Worm (Caenorhabditis elegans) whole organism, young adult: ENCODE results near the gene F41G4.13.
A peak's percentile ranks its signal among the peaks of the same experiment; 100 is the strongest.

ENCODE experiments used
- B0019.2 ChIP-seq: fragments of 200-800 bp; sonication (Bioruptor generic); conservative IDR thresholded peaks from 2 replicates; pipeline ENCODE4 v1.3.6; 2022; ENCODE audit warnings: missing genetic modification reagents, missing genetic modification characterization, missing compliant biosample characterization
- B0261.1 ChIP-seq: sonication (generic microtip); optimal IDR thresholded peaks from 2 replicates; lab custom pipeline; 2016; ENCODE audit warnings: mild to moderate bottlenecking, missing genetic modification characterization, moderate library complexity, missing compliant biosample characterization
- F22D6.2 ChIP-seq: sonication (generic microtip); optimal IDR thresholded peaks from 2 replicates; lab custom pipeline; 2016; ENCODE audit warnings: mild to moderate bottlenecking, missing genetic modification characterization, missing compliant biosample characterization
- F23B12.7 ChIP-seq: sonication (generic microtip); optimal IDR thresholded peaks from 2 replicates; lab custom pipeline; 2017; ENCODE audit warnings: missing genetic modification characterization, mild to moderate bottlenecking, missing compliant biosample characterization, antibody characterized with exemption, moderate library complexity; ENCODE audit not compliant: insufficient read depth
- F33H1.4 ChIP-seq: fragments of 200-800 bp; sonication (Bioruptor generic); IDR thresholded peaks from 2 replicates; pipeline ENCODE4 v1.3.6; 2022; ENCODE audit warnings: missing genetic modification reagents, missing genetic modification characterization, missing compliant biosample characterization
- K11D2.4 ChIP-seq: fragments of 200-800 bp; sonication (Bioruptor generic); IDR thresholded peaks from 2 replicates; pipeline ENCODE4 v1.3.6; 2022; ENCODE audit warnings: missing genetic modification reagents, missing genetic modification characterization, missing compliant biosample characterization
- Y95B8A.8 ChIP-seq: fragments of 200-800 bp; sonication (Bioruptor generic); IDR thresholded peaks from 2 replicates; pipeline ENCODE4 v1.3.6; 2022; ENCODE audit warnings: missing genetic modification reagents, missing genetic modification characterization, missing compliant biosample characterization
- atf-7 ChIP-seq: sonication (generic microtip); optimal IDR thresholded peaks from 2 replicates; lab custom pipeline; 2017; ENCODE audit warnings: mild to moderate bottlenecking, missing genetic modification characterization, missing compliant biosample characterization
- cebp-1 ChIP-seq, 2 experiments: fragments of 200-800 bp in 1 of 2; sonication (Bioruptor generic) in 1 of 2; sonication (generic microtip) in 1 of 2; IDR thresholded peaks in 1 of 2; optimal IDR thresholded peaks in 1 of 2; 2 replicates each; pipeline versions ENCODE4 v1.3.6 to Lab custom; 2017 to 2022; ENCODE audit warnings: missing compliant biosample characterization in 2 of 2, missing genetic modification characterization in 2 of 2, mild to moderate bottlenecking in 1 of 2, missing genetic modification reagents in 1 of 2, moderate library complexity in 1 of 2
- ceh-40 ChIP-seq: fragments of 200-800 bp; sonication (Bioruptor generic); IDR thresholded peaks from 2 replicates; pipeline ENCODE4 v1.3.6; 2022; ENCODE audit warnings: missing genetic modification characterization, missing compliant biosample characterization
- ceh-58 ChIP-seq: fragments of 200-800 bp; sonication (Bioruptor generic); IDR thresholded peaks from 2 replicates; pipeline ENCODE4 v1.3.6; 2022; ENCODE audit warnings: missing genetic modification characterization, missing compliant biosample characterization
- dox-1 ChIP-seq: fragments of 200-800 bp; sonication (Bioruptor generic); IDR thresholded peaks from 2 replicates; pipeline ENCODE4 v1.3.6; 2022; ENCODE audit warnings: missing genetic modification reagents, missing genetic modification characterization, missing compliant biosample characterization
- egl-18 ChIP-seq: fragments of 200-800 bp; sonication (Bioruptor generic); IDR thresholded peaks from 2 replicates; pipeline ENCODE4 v1.3.6; 2022; ENCODE audit warnings: missing genetic modification reagents, missing genetic modification characterization, missing compliant biosample characterization
- egrh-3 ChIP-seq: fragments of 200-800 bp; sonication (Bioruptor generic); IDR thresholded peaks from 2 replicates; pipeline ENCODE4 v1.3.6; 2022; ENCODE audit warnings: missing genetic modification reagents, missing genetic modification characterization, missing compliant biosample characterization
- hsf-1 ChIP-seq: fragments of 200-800 bp; sonication (Bioruptor generic); IDR thresholded peaks from 2 replicates; pipeline ENCODE4 v1.3.6; 2022; ENCODE audit warnings: missing genetic modification reagents, missing genetic modification characterization, missing compliant biosample characterization
- lin-26 ChIP-seq: fragments of 200-800 bp; sonication (Bioruptor generic); IDR thresholded peaks from 2 replicates; pipeline ENCODE4 v1.3.6; 2022; ENCODE audit warnings: missing genetic modification reagents, missing genetic modification characterization, missing compliant biosample characterization
- lin-40 ChIP-seq: sonication (generic microtip); optimal IDR thresholded peaks from 2 replicates; lab custom pipeline; 2016; ENCODE audit warnings: missing genetic modification characterization, mild to moderate bottlenecking, missing compliant biosample characterization, missing genotype, missing genetic modification reagents
- lir-1 ChIP-seq: fragments of 200-800 bp; sonication (Bioruptor generic); conservative IDR thresholded peaks from 2 replicates; pipeline ENCODE4 v1.3.6; 2022; ENCODE audit warnings: missing genetic modification reagents, missing genetic modification characterization, missing compliant biosample characterization
- lsy-27 ChIP-seq: sonication (generic microtip); optimal IDR thresholded peaks from 2 replicates; lab custom pipeline; 2017; ENCODE audit warnings: missing genetic modification characterization, mild to moderate bottlenecking, missing compliant biosample characterization, antibody characterized with exemption, missing genotype, borderline replicate concordance; ENCODE audit not compliant: insufficient read depth
- nfyb-1 ChIP-seq: fragments of 200-800 bp; sonication (Bioruptor generic); IDR thresholded peaks from 2 replicates; pipeline ENCODE4 v1.3.6; 2022; ENCODE audit warnings: missing genetic modification reagents, missing genetic modification characterization, missing compliant biosample characterization
- nhr-80 ChIP-seq: sonication (generic microtip); optimal IDR thresholded peaks from 2 replicates; lab custom pipeline; 2016; ENCODE audit warnings: missing genetic modification characterization, missing compliant biosample characterization
- rcor-1 ChIP-seq: fragments of 200-800 bp; sonication (Bioruptor generic); IDR thresholded peaks from 2 replicates; pipeline ENCODE4 v1.3.6; 2022; ENCODE audit warnings: missing genetic modification reagents, missing genetic modification characterization, missing compliant biosample characterization
- rec-8 ChIP-seq, 2 experiments: sonication (generic microtip); optimal IDR thresholded peaks; 2 replicates each; lab custom pipeline; 2016; ENCODE audit warnings: mild to moderate bottlenecking in 2 of 2, missing genetic modification characterization in 2 of 2, missing genetic modification reagents in 2 of 2, missing genotype in 2 of 2, missing biosample characterization in 1 of 2, missing compliant biosample characterization in 1 of 2, moderate library complexity in 1 of 2
- sea-2 ChIP-seq: fragments of 200-800 bp; sonication (Bioruptor generic); IDR thresholded peaks from 2 replicates; pipeline ENCODE4 v1.3.6; 2022; ENCODE audit warnings: missing genetic modification characterization, missing compliant biosample characterization
- somi-1 ChIP-seq: fragments of 200-800 bp; sonication (Bioruptor generic); optimal IDR thresholded peaks from 2 replicates; lab custom pipeline; 2018; ENCODE audit warnings: mild to moderate bottlenecking, missing genetic modification characterization, missing compliant biosample characterization
- unc-62 ChIP-seq: fragments of 150-350 bp; optimal IDR thresholded peaks from 2 replicates; lab custom pipeline; 2014; ENCODE audit warnings: missing biosample characterization, missing genetic modification reagents, missing genetic modification characterization
- zfh-2 ChIP-seq: fragments of 200-800 bp; sonication (Bioruptor generic); conservative IDR thresholded peaks from 2 replicates; pipeline ENCODE4 v1.3.6; 2022; ENCODE audit warnings: missing genetic modification reagents, missing genetic modification characterization, missing compliant biosample characterization

Gene F41G4.13

DNA sequence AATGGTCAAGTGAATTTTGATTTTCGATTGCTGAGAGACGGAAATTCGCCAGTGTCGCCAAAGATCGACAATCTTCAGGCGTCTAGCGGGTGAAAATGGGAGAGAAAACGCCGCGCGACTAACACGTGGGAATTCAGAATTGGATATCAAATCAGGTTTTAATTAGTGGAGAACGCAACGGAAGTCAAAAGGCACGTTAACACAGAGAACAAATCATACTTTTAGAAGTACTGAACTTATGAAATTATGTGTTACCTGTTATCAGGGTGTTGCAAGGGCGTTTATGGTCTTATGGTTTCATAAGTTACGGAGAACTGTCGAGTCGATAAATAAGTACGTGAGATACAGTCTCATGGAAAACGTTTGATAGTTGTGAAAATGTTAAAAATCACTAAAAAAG lies 36.8 kb upstream of the F41G4.13 start:
- TF ChIP-seq lin-40 (tag; lab: Kevin White, UChicago) (peak; percentile 23), nhr-80 (peak; percentile 64), somi-1 (peak; percentile 28), ceh-40 (GFP tag; lab: Robert Waterston, UW) (no peak), dox-1 (0 out of 2 replicates have a peak, but pooled peaks have one; percentile 13), cebp-1 (GFP tag; IDR thresholded peaks at IDR 0.05; lab: Robert Waterston, UW) (peak; percentile 47; the same call in 1 of the 2 replicates), cebp-1 (tag; optimal IDR thresholded peaks at IDR 0.05; lab: Kevin White, UChicago) (peak; percentile 76)

- TF ChIP-seq cebp-1 (GFP tag; IDR thresholded peaks at IDR 0.05; lab: Robert Waterston, UW), result no peak
- TF ChIP-seq cebp-1 (tag; optimal IDR thresholded peaks at IDR 0.05; lab: Kevin White, UChicago), result peak; percentile 12
- TF ChIP-seq lir-1 (GFP tag; lab: Robert Waterston, UW), result no peak
These were observed 34.3 kb upstream of the F41G4.13 start, which contains the start of gene aakg-2 for ce11 chrX:16868931-16869330. TSS of gene aakg-2 (minus strand) at chrX:16869031.

- TF ChIP-seq F23B12.7 (tag; lab: Kevin White, UChicago) (no peak), F33H1.4 (GFP tag; lab: Robert Waterston, UW) (no peak), lin-26 (no peak), rec-8 (tag; optimal IDR thresholded peaks at IDR 0.05; lab: Kevin White, UChicago) (no peak), unc-62 (GFP tag; lab: Kevin White, UChicago) (no peak), Y95B8A.8 (GFP tag; lab: Robert Waterston, UW) (no peak), ceh-58 (GFP tag; lab: Robert Waterston, UW) (no peak), atf-7 (tag; lab: Kevin White, UChicago) (no peak), K11D2.4 (no peak), B0261.1 (no peak), rcor-1 (no peak), F22D6.2 (no peak)
- TF ChIP-seq, all 124 proteins: peak for 0
These were observed 31.1 kb upstream of the F41G4.13 start for ce11 chrX:16865675-16866074.

- TF ChIP-seq ceh-58 (GFP tag; lab: Robert Waterston, UW) (no peak), zfh-2 (GFP tag; lab: Robert Waterston, UW) (no peak), nhr-80 (peak; percentile 50), sea-2 (GFP tag; lab: Robert Waterston, UW) (no peak)
These were observed 30.4 kb upstream of the F41G4.13 start for ce11 chrX:16865016-16865415.

ce11 chrX:16863320-16863719 lies 28.7 kb upstream of the F41G4.13 start:
- no peak for TF ChIP-seq egl-18
- TF ChIP-seq lsy-27 (tag; lab: Kevin White, UChicago), result no peak

ce11 chrX:16859956-16860446 lies 25.4 kb upstream of the F41G4.13 start, which contains the start of gene T20F7.3:
TSS of gene T20F7.3 (plus strand) at chrX:16860396.
- peak; percentile 65 for TF ChIP-seq nhr-80
- no peak for TF ChIP-seq B0019.2

ce11 chrX:16851372-16851771 lies 16.8 kb upstream of the F41G4.13 start:
- TF ChIP-seq egrh-3 (GFP tag; lab: Robert Waterston, UW) (peak; percentile 63), hsf-1 (GFP tag; lab: Robert Waterston, UW) (peak; percentile 97), dox-1 (peak; percentile 71), nfyb-1 (GFP tag; lab: Robert Waterston, UW) (0 out of 2 replicates have a peak, but pooled peaks have one; percentile 26)
